Worm (Caenorhabditis elegans): ENCODE data around the gene F10C1.8.

F10C1.8 gene

DNA sequence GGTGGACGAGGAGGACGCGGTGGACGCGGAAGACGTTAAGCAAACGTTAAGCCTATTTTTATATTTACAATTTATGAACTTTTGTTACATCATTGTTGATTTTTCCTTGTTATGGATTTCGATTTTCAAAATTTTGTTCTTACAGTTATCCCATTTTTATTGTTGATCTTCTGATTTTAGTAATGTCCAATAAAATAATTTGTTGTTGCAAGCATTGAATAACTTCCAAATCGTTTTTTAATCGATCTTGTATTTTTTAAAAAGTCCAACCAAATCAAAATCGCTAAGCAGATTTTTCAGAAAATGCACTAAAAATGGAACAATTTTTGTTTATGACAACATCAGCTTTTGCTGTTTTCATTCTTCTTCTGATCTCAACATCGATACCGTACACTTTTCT, 36.4 kb upstream of the F10C1.8 start, which contains the start of gene zipt-3:
Gene zipt-3, plus strand, starts transcription at position 301 of the 400 bp plus-strand sequence.
- TF ChIP-seq zfp-3 (GFP tag; conservative IDR thresholded peaks at IDR 0.05) (no peak), pqm-1 (tag; optimal IDR thresholded peaks at IDR 0.05) (no peak), ceh-32 (tag; optimal IDR thresholded peaks at IDR 0.05; ENCODE audit: poor library complexity) (no peak), nhr-76 (tag; optimal IDR thresholded peaks at IDR 0.05) (no peak), lim-7 (GFP tag; IDR thresholded peaks at IDR 0.05) (no peak), jun-1 (tag; optimal IDR thresholded peaks at IDR 0.05) (no peak), lin-1 (GFP tag; IDR thresholded peaks at IDR 0.05) (no peak), attf-4 (tag; optimal IDR thresholded peaks at IDR 0.05) (no peak), ctbp-1 (GFP tag; IDR thresholded peaks at IDR 0.05) (no peak), cey-2 (tag; optimal IDR thresholded peaks at IDR 0.05; ENCODE audit: borderline replicate concordance, insufficient read depth) (no peak), lin-29 (GFP tag; IDR thresholded peaks at IDR 0.05) (no peak), hmg-1.1 (GFP tag; IDR thresholded peaks at IDR 0.05) (no peak), egl-27 (tag; optimal IDR thresholded peaks at IDR 0.05) (no peak), daf-12 (tag; optimal IDR thresholded peaks at IDR 0.05) (no peak), daf-19 (GFP tag; conservative IDR thresholded peaks at IDR 0.05) (no peak), spr-3 (GFP tag; optimal IDR thresholded peaks at IDR 0.05) (no peak)

DNA sequence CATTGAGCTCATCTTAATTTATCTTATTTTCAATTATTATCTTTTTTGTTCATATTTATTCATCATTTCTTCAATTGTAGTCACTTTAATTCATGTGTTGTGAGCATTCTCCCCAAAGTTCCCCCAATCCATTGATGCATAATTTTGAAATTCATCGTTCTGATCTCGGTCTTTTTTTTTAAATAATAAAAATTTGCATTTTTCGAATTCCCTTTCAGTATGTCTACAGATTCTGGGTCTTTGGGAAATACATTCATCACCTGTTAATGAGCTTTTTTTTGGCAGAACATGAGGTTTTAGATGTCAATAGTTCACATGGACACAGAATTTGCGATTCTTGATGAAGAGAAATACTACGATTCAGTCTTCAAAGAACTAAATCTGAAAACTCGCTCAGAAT, 34.4 kb upstream of the F10C1.8 start, which contains the start of gene damt-1:
Gene damt-1, plus strand, starts transcription at position 301 of the 400 bp plus-strand sequence.
- peak in 1 of 2 experiments; percentile 10 for TF ChIP-seq unc-62 (GFP tag; optimal IDR thresholded peaks at IDR 0.05 in 1 of 2)
- TF ChIP-seq unc-62 (tag; optimal IDR thresholded peaks at IDR 0.05) = no peak
- no peak for TF ChIP-seq lin-1 (GFP tag; IDR thresholded peaks at IDR 0.05)
- TF ChIP-seq pqm-1 (tag; optimal IDR thresholded peaks at IDR 0.05) = no peak
- no peak for TF ChIP-seq nhr-6 (tag; optimal IDR thresholded peaks at IDR 0.05)
- no peak for TF ChIP-seq T26A8.4 (GFP tag; IDR thresholded peaks at IDR 0.05)
- no peak for TF ChIP-seq lin-15B (tag; optimal IDR thresholded peaks at IDR 0.05)

DNA sequence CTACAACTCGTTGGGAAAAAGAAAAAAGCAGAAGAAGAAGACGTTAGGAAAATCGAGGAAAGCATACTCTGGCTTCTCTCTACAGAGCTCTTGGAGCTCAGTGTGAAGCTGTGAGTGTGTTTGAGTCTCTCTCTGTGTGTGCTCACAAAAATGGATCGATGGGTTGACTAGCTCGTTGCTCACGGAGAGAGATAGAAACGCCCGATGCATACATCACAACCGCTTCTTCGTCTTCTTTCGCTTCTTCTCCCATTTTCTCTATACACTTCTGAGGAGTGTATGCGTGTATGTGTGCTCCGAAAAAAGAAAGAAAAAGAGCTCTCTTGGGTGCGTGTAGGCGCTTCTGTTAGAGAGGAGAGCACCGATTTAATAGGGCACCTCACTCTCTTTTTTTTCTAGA, 29.2 kb upstream of the F10C1.8 start:
- TF ChIP-seq mep-1 (tag; optimal IDR thresholded peaks at IDR 0.05) = peak; percentile 86
- no peak for TF ChIP-seq lin-29 (GFP tag; IDR thresholded peaks at IDR 0.05)
- TF ChIP-seq ceh-20 (GFP tag; IDR thresholded peaks at IDR 0.05) = peak; percentile 46; the same call in 1 of the 2 replicates
- peak; percentile 86 for TF ChIP-seq hmg-1.1 (GFP tag; IDR thresholded peaks at IDR 0.05)
- TF ChIP-seq dmd-6 (GFP tag; IDR thresholded peaks at IDR 0.05) = peak; percentile 21; the same call in 1 of the 2 replicates
- peak; percentile 84 for TF ChIP-seq rbr-2 (tag; optimal IDR thresholded peaks at IDR 0.05)
- TF ChIP-seq ceh-28 (tag; optimal IDR thresholded peaks at IDR 0.05) = peak; percentile 61
- TF ChIP-seq nhr-11 (tag; optimal IDR thresholded peaks at IDR 0.05) = peak; percentile 57
- no peak for TF ChIP-seq nhr-77 (tag; optimal IDR thresholded peaks at IDR 0.05)
- peak in 1 of 2 experiments; percentile 37 for TF ChIP-seq hif-1 (tag; optimal IDR thresholded peaks at IDR 0.05)
- peak; percentile 56; the same call in 1 of the 2 replicates for TF ChIP-seq daf-19 (GFP tag; conservative IDR thresholded peaks at IDR 0.05)
- TF ChIP-seq ces-1 (GFP tag; optimal IDR thresholded peaks at IDR 0.05) = peak; percentile 67
- peak in 1 of 2 experiments; percentile 75 for TF ChIP-seq unc-62 (GFP tag; optimal IDR thresholded peaks at IDR 0.05 in 1 of 2)
- no peak for TF ChIP-seq unc-62 (tag; optimal IDR thresholded peaks at IDR 0.05)
- no peak for TF ChIP-seq lin-38 (GFP tag; IDR thresholded peaks at IDR 0.05)
- no peak for TF ChIP-seq duxl-1 (tag; optimal IDR thresholded peaks at IDR 0.05; ENCODE audit: poor library complexity)
- no peak for TF ChIP-seq daf-12 (tag; optimal IDR thresholded peaks at IDR 0.05)
- TF ChIP-seq aha-1 (tag) = peak; percentile 75
- peak in 1 of 2 experiments; percentile 47 for TF ChIP-seq mdl-1 (tag; optimal IDR thresholded peaks at IDR 0.05)
- no peak for TF ChIP-seq zfp-3 (GFP tag; conservative IDR thresholded peaks at IDR 0.05)
- peak; percentile 73 for TF ChIP-seq ctbp-1 (GFP tag; IDR thresholded peaks at IDR 0.05)
- TF ChIP-seq lsy-2 (tag; optimal IDR thresholded peaks at IDR 0.05) = peak; percentile 70 to 71
- TF ChIP-seq attf-4 (tag; optimal IDR thresholded peaks at IDR 0.05) = no peak
- peak; percentile 35; the same call in 1 of the 2 replicates for TF ChIP-seq vab-7 (GFP tag; IDR thresholded peaks at IDR 0.05)
- peak; percentile 84 for TF ChIP-seq fkh-10 (GFP tag; optimal IDR thresholded peaks at IDR 0.05)
- no peak for TF ChIP-seq mxl-2 (GFP tag; conservative IDR thresholded peaks at IDR 0.05)
- peak; percentile 15 for TF ChIP-seq dpl-1 (GFP tag; optimal IDR thresholded peaks at IDR 0.05)
- peak; percentile 61 for TF ChIP-seq F37D6.2 (tag; optimal IDR thresholded peaks at IDR 0.05)
- no peak for TF ChIP-seq zip-11 (GFP tag; IDR thresholded peaks at IDR 0.05)
- TF ChIP-seq mes-2 (tag; optimal IDR thresholded peaks at IDR 0.05; ENCODE audit: poor library complexity, severe bottlenecking) = no peak
